Fruit fly (Drosophila melanogaster) whole organism, embryonic: ENCODE measurements around the gene CG13893.
A peak's percentile ranks its signal among the peaks of the same experiment; 100 is the strongest.

Source experiments
- Adf1 ChIP-seq: fragments of 200-800 bp; sonication (Bioruptor generic); IDR thresholded peaks from 2 replicates; pipeline ENCODE4 v1.3.6; 2022; ENCODE audit warnings: missing biosample characterization, missing genetic modification characterization
- Antp ChIP-seq: fragments of 200-800 bp; sonication (Bioruptor generic); optimal IDR thresholded peaks from 3 replicates; lab custom pipeline; 2016; ENCODE audit warnings: missing biosample characterization, missing genetic modification characterization
- B-H2 ChIP-seq: fragments of 200-800 bp; sonication (Bioruptor generic); optimal IDR thresholded peaks from 2 replicates; lab custom pipeline; 2018; ENCODE audit warnings: missing biosample characterization, mild to moderate bottlenecking, missing genetic modification characterization
- C15 ChIP-seq: fragments of 200-800 bp; sonication (Bioruptor generic); IDR thresholded peaks from 3 replicates; pipeline ENCODE4 v1.3.6; 2022; ENCODE audit warnings: missing biosample characterization, missing genetic modification characterization
- CG11085 ChIP-seq: fragments of 200-800 bp; sonication (Bioruptor generic); IDR thresholded peaks from 2 replicates; pipeline ENCODE4 v1.3.6; 2022; ENCODE audit warnings: missing biosample characterization, missing genetic modification characterization
- CG11504 ChIP-seq: fragments of 200-800 bp; sonication (Bioruptor generic); optimal IDR thresholded peaks from 3 replicates; lab custom pipeline; 2019; ENCODE audit warnings: missing biosample characterization, mild to moderate bottlenecking, missing genetic modification characterization, moderate library complexity
- CG12071 ChIP-seq: fragments of 200-800 bp; sonication (Bioruptor generic); optimal IDR thresholded peaks from 3 replicates; lab custom pipeline; 2018; ENCODE audit warnings: missing biosample characterization, mild to moderate bottlenecking, missing genetic modification characterization
- CG12299 ChIP-seq: fragments of 200-800 bp; sonication (Bioruptor generic); optimal IDR thresholded peaks from 2 replicates; lab custom pipeline; 2018; ENCODE audit warnings: missing biosample characterization, mild to moderate bottlenecking, missing genetic modification characterization
- CG12942 ChIP-seq: fragments of 200-800 bp; sonication (Bioruptor generic); optimal IDR thresholded peaks from 3 replicates; lab custom pipeline; 2016; ENCODE audit warnings: missing biosample characterization, missing genetic modification characterization
- CG14710 ChIP-seq: fragments of 200-800 bp; sonication (Bioruptor generic); optimal IDR thresholded peaks from 3 replicates; lab custom pipeline; 2019; ENCODE audit warnings: missing biosample characterization, mild to moderate bottlenecking, missing genetic modification characterization, moderate library complexity
- CG17385 ChIP-seq: fragments of 200-800 bp; sonication (Bioruptor generic); optimal IDR thresholded peaks from 3 replicates; lab custom pipeline; 2018; ENCODE audit warnings: missing biosample characterization, mild to moderate bottlenecking, missing genetic modification characterization
- CG1792 ChIP-seq: fragments of 200-800 bp; sonication (Bioruptor generic); optimal IDR thresholded peaks from 2 replicates; lab custom pipeline; 2016; ENCODE audit warnings: missing biosample characterization, missing genetic modification characterization
- CG2889 ChIP-seq: fragments of 200-800 bp; sonication (Bioruptor generic); IDR thresholded peaks from 3 replicates; pipeline ENCODE4 v1.3.6; 2022; ENCODE audit warnings: missing biosample characterization, missing genetic modification characterization
- CG31224 ChIP-seq: fragments of 200-800 bp; sonication (Bioruptor generic); IDR thresholded peaks from 2 replicates; pipeline ENCODE4 v1.3.6; 2022; ENCODE audit warnings: missing biosample characterization, missing genetic modification characterization
- CG4404 ChIP-seq: fragments of 200-800 bp; sonication (Bioruptor generic); IDR thresholded peaks from 2 replicates; pipeline ENCODE4 v1.3.6; 2022; ENCODE audit warnings: missing biosample characterization, missing genetic modification characterization
- CG4617 ChIP-seq: fragments of 200-800 bp; sonication (Bioruptor generic); optimal IDR thresholded peaks from 3 replicates; lab custom pipeline; 2016; ENCODE audit warnings: missing biosample characterization, missing genetic modification characterization, borderline replicate concordance
- CG6854 ChIP-seq: fragments of 200-800 bp; sonication (Bioruptor generic); optimal IDR thresholded peaks from 3 replicates; lab custom pipeline; 2017; ENCODE audit warnings: missing biosample characterization, mild to moderate bottlenecking, missing genetic modification characterization
- CG7987 ChIP-seq: fragments of 200-800 bp; sonication (Bioruptor generic); optimal IDR thresholded peaks from 2 replicates; lab custom pipeline; 2018; ENCODE audit warnings: missing biosample characterization, mild to moderate bottlenecking, missing genetic modification characterization, moderate library complexity
- CG8281 ChIP-seq: fragments of 200-800 bp; sonication (Bioruptor generic); optimal IDR thresholded peaks from 2 replicates; lab custom pipeline; 2018; ENCODE audit warnings: missing biosample characterization, mild to moderate bottlenecking, missing genetic modification characterization, moderate library complexity
- CG9727 ChIP-seq: fragments of 200-800 bp; sonication (Bioruptor generic); optimal IDR thresholded peaks from 3 replicates; lab custom pipeline; 2017; ENCODE audit warnings: missing biosample characterization, mild to moderate bottlenecking, missing genetic modification characterization
- Dbx ChIP-seq: fragments of 200-800 bp; sonication (Bioruptor generic); IDR thresholded peaks from 3 replicates; pipeline ENCODE4 v1.3.6; 2022; ENCODE audit warnings: missing biosample characterization, missing genetic modification characterization
- Elba2 ChIP-seq: fragments of 200-800 bp; sonication (Bioruptor generic); optimal IDR thresholded peaks from 3 replicates; lab custom pipeline; 2016; ENCODE audit warnings: missing biosample characterization, missing genetic modification characterization
- NC2α ChIP-seq: fragments of 200-800 bp; sonication (Bioruptor generic); optimal IDR thresholded peaks from 2 replicates; lab custom pipeline; 2016; ENCODE audit warnings: missing biosample characterization, missing genetic modification characterization
- NC2β ChIP-seq: fragments of 200-800 bp; sonication (Bioruptor generic); optimal IDR thresholded peaks from 2 replicates; lab custom pipeline; 2016; ENCODE audit warnings: missing biosample characterization, missing genetic modification characterization
- NfI ChIP-seq: fragments of 200-800 bp; sonication (Bioruptor generic); optimal IDR thresholded peaks from 3 replicates; lab custom pipeline; 2018; ENCODE audit warnings: missing biosample characterization, mild to moderate bottlenecking, missing genetic modification characterization, moderate library complexity
- Oaz ChIP-seq: fragments of 200-800 bp; sonication (Bioruptor generic); IDR thresholded peaks from 2 replicates; pipeline ENCODE4 v1.3.6; 2022; ENCODE audit warnings: missing biosample characterization, missing genetic modification characterization
- Poxn ChIP-seq: fragments of 200-800 bp; sonication (Bioruptor generic); IDR thresholded peaks from 2 replicates; pipeline ENCODE4 v1.3.6; 2022; ENCODE audit warnings: missing biosample characterization, missing genetic modification characterization
- Rfx ChIP-seq: fragments of 200-800 bp; sonication (Bioruptor generic); IDR thresholded peaks from 2 replicates; pipeline ENCODE4 v1.3.6; 2022; ENCODE audit warnings: missing biosample characterization, missing genetic modification characterization
- Rx ChIP-seq: fragments of 200-800 bp; sonication (Bioruptor generic); IDR thresholded peaks from 2 replicates; pipeline ENCODE4 v1.3.6; 2022; ENCODE audit warnings: missing biosample characterization, missing genetic modification characterization
- Sin3A ChIP-seq: fragments of >200 bp; optimal IDR thresholded peaks from 2 replicates; lab custom pipeline; 2018
- Six4 ChIP-seq: fragments of 200-800 bp; sonication (Bioruptor generic); optimal IDR thresholded peaks from 2 replicates; lab custom pipeline; 2016; ENCODE audit warnings: missing biosample characterization, missing genetic modification characterization
- TFAM ChIP-seq: fragments of 200-800 bp; sonication (Bioruptor generic); optimal IDR thresholded peaks from 2 replicates; lab custom pipeline; 2017; ENCODE audit warnings: missing biosample characterization, missing genetic modification characterization, inconsistent platforms
- ac ChIP-seq: fragments of 200-800 bp; sonication (Bioruptor generic); optimal IDR thresholded peaks from 3 replicates; lab custom pipeline; 2017; ENCODE audit warnings: missing biosample characterization, mild to moderate bottlenecking, missing genetic modification characterization
- amos ChIP-seq: fragments of 200-800 bp; sonication (Bioruptor generic); IDR thresholded peaks from 2 replicates; pipeline ENCODE4 v1.3.6; 2022; ENCODE audit warnings: missing biosample characterization, missing genetic modification characterization; ENCODE audit not compliant: partially characterized antibody
- ato ChIP-seq: fragments of 200-800 bp; sonication (Bioruptor generic); IDR thresholded peaks from 2 replicates; pipeline ENCODE4 v1.3.6; 2022; ENCODE audit warnings: missing biosample characterization, missing genetic modification characterization; ENCODE audit not compliant: partially characterized antibody
- az2 ChIP-seq: fragments of 200-800 bp; sonication (Bioruptor generic); optimal IDR thresholded peaks from 3 replicates; lab custom pipeline; 2016; ENCODE audit warnings: missing biosample characterization, missing genetic modification characterization
- bcd ChIP-seq: fragments of 200-800 bp; sonication (Bioruptor generic); optimal IDR thresholded peaks from 2 replicates; lab custom pipeline; 2017; ENCODE audit warnings: missing biosample characterization, mild to moderate bottlenecking, missing genetic modification characterization
- fu2 ChIP-seq: fragments of 200-800 bp; sonication (Bioruptor generic); optimal IDR thresholded peaks from 2 replicates; lab custom pipeline; 2016; ENCODE audit warnings: missing biosample characterization, missing genetic modification characterization
- grn ChIP-seq: fragments of 200-800 bp; sonication (Bioruptor generic); optimal IDR thresholded peaks from 3 replicates; lab custom pipeline; 2017; ENCODE audit warnings: missing biosample characterization, missing genetic modification characterization
- jigr1 ChIP-seq: fragments of 200-800 bp; sonication (Bioruptor generic); IDR thresholded peaks from 3 replicates; pipeline ENCODE4 v1.3.6; 2022; ENCODE audit warnings: missing biosample characterization, missing genetic modification characterization
- lbe ChIP-seq: fragments of 200-800 bp; sonication (Bioruptor generic); optimal IDR thresholded peaks from 2 replicates; lab custom pipeline; 2016; ENCODE audit warnings: missing biosample characterization, mild to moderate bottlenecking, missing genetic modification characterization
- lilli ChIP-seq: fragments of 200-800 bp; sonication (Bioruptor generic); optimal IDR thresholded peaks from 3 replicates; lab custom pipeline; 2016; ENCODE audit warnings: missing biosample characterization, missing genetic modification characterization
- lmd ChIP-seq: fragments of 200-800 bp; sonication (Bioruptor generic); IDR thresholded peaks from 2 replicates; pipeline ENCODE4 v1.3.6; 2022; ENCODE audit warnings: missing biosample characterization, missing genetic modification characterization
- luna ChIP-seq: fragments of 200-800 bp; sonication (Bioruptor generic); optimal IDR thresholded peaks from 2 replicates; lab custom pipeline; 2016; ENCODE audit warnings: missing biosample characterization, missing genetic modification characterization
- nerfin-1 ChIP-seq: fragments of 200-800 bp; sonication (Bioruptor generic); optimal IDR thresholded peaks from 3 replicates; lab custom pipeline; 2019; ENCODE audit warnings: missing biosample characterization, mild to moderate bottlenecking, missing genetic modification characterization, moderate library complexity
- ssp ChIP-seq: fragments of 200-800 bp; sonication (Bioruptor generic); IDR thresholded peaks from 2 replicates; pipeline ENCODE4 v1.3.6; 2022; ENCODE audit warnings: missing biosample characterization, missing genetic modification characterization
- stwl ChIP-seq: fragments of 200-800 bp; sonication (Bioruptor generic); optimal IDR thresholded peaks from 3 replicates; lab custom pipeline; 2018; ENCODE audit warnings: missing biosample characterization, mild to moderate bottlenecking, missing genetic modification characterization, moderate library complexity
- tna ChIP-seq: fragments of 200-800 bp; sonication (Bioruptor generic); IDR thresholded peaks from 2 replicates; pipeline ENCODE4 v1.3.6; 2022; ENCODE audit warnings: missing biosample characterization, missing genetic modification characterization; ENCODE audit not compliant: partially characterized antibody
- unpg ChIP-seq: fragments of 200-800 bp; sonication (Bioruptor generic); optimal IDR thresholded peaks from 3 replicates; lab custom pipeline; 2018; ENCODE audit warnings: missing biosample characterization, mild to moderate bottlenecking, missing genetic modification characterization, moderate library complexity
- yki ChIP-seq: fragments of >200 bp; optimal IDR thresholded peaks from 3 replicates; lab custom pipeline; 2018
- zfh2 ChIP-seq: fragments of 200-800 bp; sonication (Bioruptor generic); optimal IDR thresholded peaks from 2 replicates; lab custom pipeline; 2016; ENCODE audit warnings: missing biosample characterization, missing genetic modification characterization

The CG13893 gene

dm6 chr3L:615425-616046 lies 11.7 kb upstream of the CG13893 start (continued):
- no peak for TF ChIP-seq ato
- peak; percentile 93 for TF ChIP-seq unpg (GFP tag; lab: Kevin White, UChicago)
- peak; percentile 80; the same call in 2 of the 3 replicates for TF ChIP-seq jigr1
- no peak for TF ChIP-seq Poxn (GFP tag; lab: Robert Waterston, UW)
- TF ChIP-seq Oaz (GFP tag; lab: Robert Waterston, UW), result peak; percentile 78
- peak; percentile 56 for TF ChIP-seq fu2 (GFP tag; lab: Kevin White, UChicago)
- TF ChIP-seq Six4 (GFP tag; lab: Kevin White, UChicago), result peak; percentile 74
- peak; percentile 88 for TF ChIP-seq CG14710
- TF ChIP-seq Rfx (GFP tag; lab: Robert Waterston, UW), result peak; percentile 76
- TF ChIP-seq CG1792 (GFP tag; lab: Kevin White, UChicago), result peak; percentile 78
- TF ChIP-seq nerfin-1 (tag; lab: Kevin White, UChicago), result peak; percentile 68
- peak; percentile 44 for TF ChIP-seq grn (GFP tag; lab: Kevin White, UChicago)
- no peak; the same call in 1 of the 2 replicates for TF ChIP-seq CG11085 (GFP tag; lab: Robert Waterston, UW)
- TF ChIP-seq luna (GFP tag; lab: Kevin White, UChicago), result no peak
- peak; percentile 60 for TF ChIP-seq Rx (GFP tag; lab: Robert Waterston, UW)
- peak; percentile 79 for TF ChIP-seq CG12942 (GFP tag; lab: Kevin White, UChicago)
- TF ChIP-seq CG11504, result peak; percentile 93
- peak; percentile 37 for TF ChIP-seq TFAM (GFP tag; lab: Kevin White, UChicago)
- TF ChIP-seq Antp (GFP tag; lab: Kevin White, UChicago), result peak; percentile 85
- no peak for TF ChIP-seq Sin3A (lab: Kevin White, UChicago)
- no peak for TF ChIP-seq lbe (GFP tag; lab: Kevin White, UChicago)
- peak; percentile 68 for TF ChIP-seq CG8281
- TF ChIP-seq lilli, result peak; percentile 74
- peak; percentile 77 for TF ChIP-seq CG9727 (GFP tag; lab: Kevin White, UChicago)
- no peak for TF ChIP-seq zfh2 (GFP tag; lab: Kevin White, UChicago)
- peak; percentile 65; the same call in 2 of the 3 replicates for TF ChIP-seq Dbx (GFP tag; lab: Robert Waterston, UW)
- TF ChIP-seq Adf1 (GFP tag; lab: Robert Waterston, UW), result 0 out of 2 replicates have a peak, but pooled peaks have one; percentile 10
- peak; percentile 78 for TF ChIP-seq NC2α
- peak; percentile 75; the same call in 2 of the 3 replicates for TF ChIP-seq CG2889 (GFP tag; lab: Robert Waterston, UW)
- no peak for TF ChIP-seq yki (lab: Kevin White, UChicago)
- TF ChIP-seq NfI (GFP tag; lab: Kevin White, UChicago), result peak; percentile 72
- peak; percentile 87 for TF ChIP-seq NC2β (GFP tag; lab: Kevin White, UChicago)
- TF ChIP-seq C15 (GFP tag; lab: Robert Waterston, UW), result 0 out of 3 replicates have a peak, but pooled peaks have one; percentile 11
- TF ChIP-seq CG12071 (GFP tag; lab: Kevin White, UChicago), result peak; percentile 39
- TF ChIP-seq lmd (GFP tag; lab: Robert Waterston, UW), result peak; percentile 90
- TF ChIP-seq Elba2 (GFP tag; lab: Kevin White, UChicago), result no peak
- TF ChIP-seq CG17385, result peak; percentile 76
- TF ChIP-seq CG4404 (GFP tag; lab: Robert Waterston, UW), result peak; percentile 74
- peak; percentile 81 for TF ChIP-seq bcd
- peak; percentile 10 for TF ChIP-seq B-H2 (GFP tag; lab: Kevin White, UChicago)
- TF ChIP-seq CG12299 (tag; lab: Kevin White, UChicago), result peak; percentile 56
- TF ChIP-seq CG4617, result peak; percentile 42
- no peak for TF ChIP-seq tna (GFP tag; lab: Robert Waterston, UW)
- peak; percentile 77 for TF ChIP-seq ssp
- peak; percentile 29 for TF ChIP-seq CG6854 (GFP tag; lab: Kevin White, UChicago)
- TF ChIP-seq CG31224 (GFP tag; lab: Robert Waterston, UW), result peak; percentile 65
- peak; percentile 93 for TF ChIP-seq az2
- TF ChIP-seq stwl, result peak; percentile 3
- TF ChIP-seq ac, result peak; percentile 22
- peak; percentile 47 for TF ChIP-seq CG7987 (GFP tag; lab: Kevin White, UChicago)
- TF ChIP-seq amos (GFP tag; lab: Robert Waterston, UW), result no peak
